Worm (Caenorhabditis elegans) whole organism, early embryonic: ENCODE data around the gene hpo-6.

Experiments
- B0310.2 ChIP-seq: sonication (generic microtip); optimal IDR thresholded peaks from 2 replicates; lab custom pipeline; 2016; ENCODE audit warnings: mild to moderate bottlenecking, missing genetic modification characterization, missing compliant biosample characterization
- F13C5.2 ChIP-seq: sonication (generic microtip); optimal IDR thresholded peaks from 2 replicates; lab custom pipeline; 2017; ENCODE audit warnings: mild to moderate bottlenecking, missing genetic modification characterization, inconsistent platforms, missing compliant biosample characterization
- ama-1 ChIP-seq: fragments of 150-350 bp; optimal IDR thresholded peaks from 2 replicates; lab custom pipeline; 2014
- ets-7 ChIP-seq: sonication (generic microtip); optimal IDR thresholded peaks from 2 replicates; lab custom pipeline; 2016; ENCODE audit warnings: missing genotype, missing genetic modification characterization, missing compliant biosample characterization
- hmg-4 ChIP-seq: fragments of 200-800 bp; sonication (Bioruptor generic); optimal IDR thresholded peaks from 2 replicates; lab custom pipeline; 2018; ENCODE audit warnings: mild to moderate bottlenecking, missing genetic modification characterization, missing compliant biosample characterization
- sea-1 ChIP-seq: fragments of 200-800 bp; sonication (Bioruptor generic); conservative IDR thresholded peaks from 2 replicates; pipeline ENCODE4 v1.3.6; 2022; ENCODE audit warnings: missing genetic modification characterization, missing compliant biosample characterization
- tra-4 ChIP-seq: sonication (generic microtip); optimal IDR thresholded peaks from 2 replicates; lab custom pipeline; 2017; ENCODE audit warnings: missing genetic modification characterization, missing compliant biosample characterization

DNA sequence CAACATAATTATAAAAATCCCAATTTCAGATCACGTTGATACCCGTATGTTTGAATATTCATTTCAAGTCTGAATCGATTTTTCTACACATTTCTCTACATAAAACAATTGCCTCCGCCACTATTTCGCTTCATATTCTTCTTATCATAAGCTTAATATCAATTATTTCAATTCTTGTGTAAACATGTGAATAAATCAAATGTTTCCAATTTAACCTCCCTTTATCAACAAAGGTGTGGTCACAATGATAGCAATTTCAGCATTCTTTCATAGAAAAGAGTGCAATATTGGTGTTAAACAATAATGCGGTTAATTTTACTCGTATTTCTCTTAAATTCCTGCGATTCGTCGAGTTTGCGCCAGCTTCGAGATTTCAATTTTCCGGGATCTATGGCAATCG is 2.1 kb upstream of the hpo-6 start, which contains the start of gene Y41D4B.17:
- no peak for TF ChIP-seq hmg-4
- TF ChIP-seq ama-1 (lab: Kevin White, UChicago), result no peak
- TF ChIP-seq tra-4 (tag; lab: Kevin White, UChicago), result no peak
- no peak for TF ChIP-seq B0310.2 (tag; lab: Kevin White, UChicago)
- TF ChIP-seq sea-1, result no peak
- TF ChIP-seq ets-7 (tag; lab: Kevin White, UChicago), result no peak
- no peak for TF ChIP-seq F13C5.2 (tag; lab: Kevin White, UChicago)
